Worm (Caenorhabditis elegans): ENCODE data around the gene K07E1.1.

- TF ChIP-seq flt-1 (GFP tag; IDR thresholded peaks at IDR 0.05), result no peak
- TF ChIP-seq T22C8.4 (GFP tag; IDR thresholded peaks at IDR 0.05), result no peak
- TF ChIP-seq tab-1 (GFP tag; IDR thresholded peaks at IDR 0.05), result no peak
- TF ChIP-seq med-1 (GFP tag; optimal IDR thresholded peaks at IDR 0.05; ENCODE audit: insufficient read depth), result no peak
- TF ChIP-seq cog-1 (tag; optimal IDR thresholded peaks at IDR 0.05), result no peak
These were observed 44.2 kb upstream of the K07E1.1 start for ce11 chrII:4506552-4507291.

Data from whole organism, midembryonic.